Worm (Caenorhabditis elegans) whole organism, L4/young adult: ENCODE data around the gene cept-2.

Experiments used
- W03F9.2 ChIP-seq: fragments of 150-350 bp; optimal IDR thresholded peaks from 2 replicates; lab custom pipeline; 2014; ENCODE audit warnings: missing biosample characterization, missing genetic modification characterization
- dao-5 ChIP-seq: sonication (generic microtip); optimal IDR thresholded peaks from 2 replicates; lab custom pipeline; 2016; ENCODE audit warnings: missing genotype, missing genetic modification characterization, moderate library complexity, missing compliant biosample characterization

ce11 chrV:14378986-14379385 lies 31.4 kb downstream of the cept-2 start, which contains the start of gene npr-43:
- TF ChIP-seq W03F9.2 (tag; lab: Kevin White, UChicago) (no peak), dao-5 (tag; lab: Kevin White, UChicago) (no peak)
